Fruit fly (Drosophila melanogaster): ENCODE data around the gene upd2.

- TF ChIP-seq CG8478 (optimal IDR thresholded peaks at IDR 0.05) (no peak), CTCF (optimal IDR thresholded peaks at IDR 0.05) (no peak)
Observed at dm6 chrX:18273180-18274016, 30.3 kb upstream of the upd2 start.
